Fruit fly (Drosophila melanogaster) whole organism, embryonic: Measurements from ENCODE around the gene CG3457.

Experiments
- CG10209 ChIP-seq: fragments of 200-800 bp; sonication (Bioruptor generic); optimal IDR thresholded peaks from 3 replicates; lab custom pipeline; 2017; ENCODE audit warnings: missing biosample characterization, mild to moderate bottlenecking, missing genetic modification characterization, missing genetic modification reagents
- CG11456 ChIP-seq: fragments of 200-800 bp; sonication (Bioruptor generic); IDR thresholded peaks from 3 replicates; pipeline ENCODE4 v1.3.6; 2022; ENCODE audit warnings: missing biosample characterization, missing genetic modification characterization
- CG11504 ChIP-seq: fragments of 200-800 bp; sonication (Bioruptor generic); optimal IDR thresholded peaks from 3 replicates; lab custom pipeline; 2019; ENCODE audit warnings: missing biosample characterization, mild to moderate bottlenecking, missing genetic modification characterization, moderate library complexity
- CG12071 ChIP-seq: fragments of 200-800 bp; sonication (Bioruptor generic); optimal IDR thresholded peaks from 3 replicates; lab custom pipeline; 2018; ENCODE audit warnings: missing biosample characterization, mild to moderate bottlenecking, missing genetic modification characterization
- CG12299 ChIP-seq: fragments of 200-800 bp; sonication (Bioruptor generic); optimal IDR thresholded peaks from 2 replicates; lab custom pipeline; 2018; ENCODE audit warnings: missing biosample characterization, mild to moderate bottlenecking, missing genetic modification characterization
- CG15479 ChIP-seq: fragments of 200-800 bp; sonication (Bioruptor generic); optimal IDR thresholded peaks from 3 replicates; lab custom pipeline; 2019; ENCODE audit warnings: missing biosample characterization, mild to moderate bottlenecking, missing genetic modification characterization, moderate library complexity
- CG17912 ChIP-seq: fragments of 200-800 bp; sonication (Bioruptor generic); optimal IDR thresholded peaks from 2 replicates; lab custom pipeline; 2018; ENCODE audit warnings: missing biosample characterization, mild to moderate bottlenecking, missing genetic modification characterization
- CG30403 ChIP-seq: fragments of 200-800 bp; sonication (Bioruptor generic); optimal IDR thresholded peaks from 3 replicates; lab custom pipeline; 2016; ENCODE audit warnings: missing biosample characterization, missing genetic modification characterization
- CG3065 ChIP-seq: fragments of 200-800 bp; sonication (Bioruptor generic); optimal IDR thresholded peaks from 2 replicates; lab custom pipeline; 2016; ENCODE audit warnings: missing biosample characterization, missing genetic modification characterization
- CG32772 ChIP-seq: fragments of 200-800 bp; sonication (Bioruptor generic); IDR thresholded peaks from 2 replicates; pipeline ENCODE4 v1.3.6; 2022; ENCODE audit warnings: missing biosample characterization, missing genetic modification characterization
- CG34224 ChIP-seq: fragments of 200-800 bp; sonication (Bioruptor generic); IDR thresholded peaks from 3 replicates; pipeline ENCODE4 v1.3.6; 2022; ENCODE audit warnings: missing biosample characterization, missing genetic modification characterization; ENCODE audit not compliant: partially characterized antibody
- CG5953 ChIP-seq: fragments of 200-800 bp; sonication (Bioruptor generic); IDR thresholded peaks from 2 replicates; pipeline ENCODE4 v1.3.6; 2022; ENCODE audit warnings: missing biosample characterization, missing genetic modification characterization
- CG6689 ChIP-seq: fragments of 200-800 bp; sonication (Bioruptor generic); IDR thresholded peaks from 2 replicates; pipeline ENCODE4 v1.3.6; 2022; ENCODE audit warnings: missing biosample characterization, missing genetic modification characterization
- CG7556 ChIP-seq: fragments of 200-800 bp; sonication (Bioruptor generic); optimal IDR thresholded peaks from 2 replicates; lab custom pipeline; 2017; ENCODE audit warnings: missing biosample characterization, mild to moderate bottlenecking, missing genetic modification characterization
- CG7786 ChIP-seq: fragments of 200-800 bp; sonication (Bioruptor generic); optimal IDR thresholded peaks from 2 replicates; lab custom pipeline; 2016; ENCODE audit warnings: missing biosample characterization, missing genetic modification characterization
- CG8089 ChIP-seq: fragments of 200-800 bp; sonication (Bioruptor generic); optimal IDR thresholded peaks from 3 replicates; lab custom pipeline; 2016; ENCODE audit warnings: missing biosample characterization, missing genetic modification characterization
- CG9797 ChIP-seq: fragments of 200-800 bp; sonication (Bioruptor generic); optimal IDR thresholded peaks from 3 replicates; lab custom pipeline; 2018; ENCODE audit warnings: missing biosample characterization, mild to moderate bottlenecking, missing genetic modification characterization
- D19A ChIP-seq: fragments of 200-800 bp; optimal IDR thresholded peaks from 3 replicates; lab custom pipeline; 2019; ENCODE audit warnings: missing biosample characterization, mild to moderate bottlenecking, missing genetic modification characterization, moderate library complexity
- Hr78 ChIP-seq, 2 experiments: fragments of 200-800 bp in 1 of 2; fragments of >200 bp in 1 of 2; sonication (Bioruptor generic) in 1 of 2; optimal IDR thresholded peaks; 2 replicates each; lab custom pipeline; 2017 to 2019; ENCODE audit warnings: missing biosample characterization in 2 of 2, missing genetic modification characterization in 2 of 2, mild to moderate bottlenecking in 1 of 2, moderate library complexity in 1 of 2
- Kr ChIP-seq: fragments of 200-800 bp; sonication (Bioruptor generic); optimal IDR thresholded peaks from 2 replicates; lab custom pipeline; 2017; ENCODE audit warnings: missing biosample characterization, mild to moderate bottlenecking, missing genetic modification characterization
- MESR4 ChIP-seq: fragments of 200-800 bp; sonication (Bioruptor generic); optimal IDR thresholded peaks from 2 replicates; lab custom pipeline; 2018; ENCODE audit warnings: missing biosample characterization, mild to moderate bottlenecking, missing genetic modification characterization, moderate library complexity
- Nf-YA ChIP-seq: fragments of 200-800 bp; sonication (Bioruptor generic); IDR thresholded peaks from 2 replicates; pipeline ENCODE4 v1.3.6; 2022; ENCODE audit warnings: missing biosample characterization, missing genetic modification characterization
- Nf-YC ChIP-seq: fragments of 200-800 bp; optimal IDR thresholded peaks from 3 replicates; lab custom pipeline; 2019; ENCODE audit warnings: missing biosample characterization, mild to moderate bottlenecking, missing genetic modification characterization, moderate library complexity
- Oli ChIP-seq: fragments of 200-800 bp; sonication (Bioruptor generic); optimal IDR thresholded peaks from 2 replicates; lab custom pipeline; 2018; ENCODE audit warnings: missing biosample characterization, mild to moderate bottlenecking, missing genetic modification characterization, moderate library complexity
- Sox100B ChIP-seq: fragments of 200-800 bp; sonication (Bioruptor generic); optimal IDR thresholded peaks from 3 replicates; lab custom pipeline; 2018; ENCODE audit warnings: missing biosample characterization, mild to moderate bottlenecking, missing genetic modification characterization
- Sry-β ChIP-seq: fragments of 200-800 bp; sonication (Bioruptor generic); optimal IDR thresholded peaks from 2 replicates; lab custom pipeline; 2018; ENCODE audit warnings: missing biosample characterization, mild to moderate bottlenecking, missing genetic modification characterization, moderate library complexity
- ab ChIP-seq: fragments of 200-800 bp; sonication (Bioruptor generic); optimal IDR thresholded peaks from 2 replicates; lab custom pipeline; 2016; ENCODE audit warnings: missing biosample characterization, missing genetic modification characterization
- cato ChIP-seq: fragments of 200-800 bp; sonication (Bioruptor generic); optimal IDR thresholded peaks from 2 replicates; lab custom pipeline; 2016; ENCODE audit warnings: missing biosample characterization, missing genetic modification characterization, borderline replicate concordance
- chm ChIP-seq: fragments of 200-800 bp; sonication (Bioruptor generic); IDR thresholded peaks from 2 replicates; pipeline ENCODE4 v1.3.6; 2022; ENCODE audit warnings: missing biosample characterization, missing genetic modification characterization
- dimm ChIP-seq: fragments of 200-800 bp; sonication (Bioruptor generic); IDR thresholded peaks from 2 replicates; pipeline ENCODE4 v1.3.6; 2022; ENCODE audit warnings: missing biosample characterization, missing genetic modification characterization
- dysf ChIP-seq: fragments of 200-800 bp; sonication (Bioruptor generic); IDR thresholded peaks from 3 replicates; pipeline ENCODE4 v1.3.6; 2022; ENCODE audit warnings: missing biosample characterization, missing genetic modification characterization
- emc ChIP-seq: fragments of 200-800 bp; sonication (Bioruptor generic); optimal IDR thresholded peaks from 2 replicates; lab custom pipeline; 2016; ENCODE audit warnings: missing biosample characterization, missing genetic modification characterization
- gce ChIP-seq: fragments of 200-800 bp; sonication (Bioruptor generic); IDR thresholded peaks from 3 replicates; pipeline ENCODE4 v1.3.6; 2022; ENCODE audit warnings: missing biosample characterization, missing genetic modification characterization
- gcm2 ChIP-seq: fragments of 200-800 bp; sonication (Bioruptor generic); optimal IDR thresholded peaks from 2 replicates; lab custom pipeline; 2016; ENCODE audit warnings: missing biosample characterization, missing genetic modification characterization
- ind ChIP-seq: fragments of 200-800 bp; sonication (Bioruptor generic); optimal IDR thresholded peaks from 3 replicates; lab custom pipeline; 2016; ENCODE audit warnings: missing biosample characterization, missing genetic modification characterization
- jing ChIP-seq: fragments of 200-800 bp; sonication (Bioruptor generic); optimal IDR thresholded peaks from 2 replicates; lab custom pipeline; 2018; ENCODE audit warnings: missing biosample characterization, mild to moderate bottlenecking, missing genetic modification characterization
- knrl ChIP-seq: fragments of 200-800 bp; sonication (Bioruptor generic); IDR thresholded peaks from 3 replicates; pipeline ENCODE4 v1.3.6; 2022; ENCODE audit warnings: missing biosample characterization, missing genetic modification characterization; ENCODE audit not compliant: partially characterized antibody
- maf-S ChIP-seq: fragments of 200-800 bp; sonication (Bioruptor generic); optimal IDR thresholded peaks from 2 replicates; lab custom pipeline; 2016; ENCODE audit warnings: missing biosample characterization, missing genetic modification characterization
- mirr ChIP-seq: fragments of 200-800 bp; sonication (Bioruptor generic); optimal IDR thresholded peaks from 3 replicates; lab custom pipeline; 2018; ENCODE audit warnings: missing biosample characterization, mild to moderate bottlenecking, missing genetic modification characterization
- nerfin-1 ChIP-seq: fragments of 200-800 bp; sonication (Bioruptor generic); optimal IDR thresholded peaks from 3 replicates; lab custom pipeline; 2019; ENCODE audit warnings: missing biosample characterization, mild to moderate bottlenecking, missing genetic modification characterization, moderate library complexity
- ranshi ChIP-seq: fragments of 200-800 bp; sonication (Bioruptor generic); IDR thresholded peaks from 2 replicates; pipeline ENCODE4 v1.3.6; 2022; ENCODE audit warnings: missing biosample characterization, missing genetic modification characterization
- ro ChIP-seq: fragments of 200-800 bp; sonication (Bioruptor generic); IDR thresholded peaks from 2 replicates; pipeline ENCODE4 v1.3.6; 2022; ENCODE audit warnings: missing biosample characterization, missing genetic modification characterization
- schlank ChIP-seq: fragments of 200-800 bp; sonication (Bioruptor generic); optimal IDR thresholded peaks from 2 replicates; lab custom pipeline; 2018; ENCODE audit warnings: missing biosample characterization, mild to moderate bottlenecking, missing genetic modification characterization
- stc ChIP-seq: fragments of 200-800 bp; sonication (Bioruptor generic); IDR thresholded peaks from 2 replicates; pipeline ENCODE4 v1.3.6; 2022; ENCODE audit warnings: missing biosample characterization, missing genetic modification characterization
- sug ChIP-seq: fragments of 200-800 bp; optimal IDR thresholded peaks from 2 replicates; lab custom pipeline; 2019; ENCODE audit warnings: missing biosample characterization, mild to moderate bottlenecking, missing genetic modification characterization, moderate library complexity
- trh ChIP-seq: fragments of 200-800 bp; sonication (Bioruptor generic); optimal IDR thresholded peaks from 2 replicates; lab custom pipeline; 2016; ENCODE audit warnings: missing biosample characterization, missing genetic modification characterization
- wdn ChIP-seq: fragments of 200-800 bp; sonication (Bioruptor generic); IDR thresholded peaks from 2 replicates; pipeline ENCODE4 v1.3.6; 2022; ENCODE audit warnings: missing biosample characterization, missing genetic modification characterization
- zen2 ChIP-seq: fragments of 200-800 bp; sonication (Bioruptor generic); IDR thresholded peaks from 3 replicates; pipeline ENCODE4 v1.3.6; 2022; ENCODE audit warnings: missing biosample characterization, missing genetic modification characterization; ENCODE audit not compliant: partially characterized antibody
- zfh1 ChIP-seq: fragments of 200-800 bp; sonication (Bioruptor generic); IDR thresholded peaks from 3 replicates; pipeline ENCODE4 v1.3.6; 2022; ENCODE audit warnings: missing biosample characterization, missing genetic modification characterization

CG3457 gene

DNA sequence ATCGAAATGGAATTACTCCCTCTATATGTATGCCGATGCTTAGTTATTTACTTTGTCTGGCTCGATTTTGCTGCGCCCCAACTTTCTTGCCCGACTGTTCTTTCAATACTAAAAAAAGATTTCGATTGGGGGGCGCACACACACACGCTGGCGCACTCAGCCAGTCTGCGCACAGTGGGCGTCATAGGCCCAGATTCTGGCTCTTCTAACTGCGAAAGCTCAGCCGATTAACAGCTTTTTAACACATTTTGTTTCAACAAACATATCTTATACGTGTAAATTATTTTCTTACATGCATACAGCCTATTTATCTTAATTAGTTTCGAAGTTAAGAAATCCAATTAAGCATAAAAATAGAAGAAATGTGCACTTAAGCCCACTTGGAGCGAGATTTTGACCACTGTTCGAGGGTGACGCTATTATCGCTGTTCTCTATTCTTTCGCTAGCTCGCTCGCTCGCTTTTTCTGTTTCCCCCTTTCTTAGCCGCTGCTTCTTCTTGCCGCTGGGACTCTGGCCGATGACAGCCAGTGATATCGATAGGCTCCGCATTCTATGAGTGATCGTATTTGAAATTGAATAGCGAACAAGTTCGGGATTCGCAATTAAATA lies 34.7 kb downstream of the CG3457 start, which contains the start of gene Vinc (continued):
- 0 out of 3 replicates have a peak, but pooled peaks have one; percentile 27 for TF ChIP-seq CG34224 (GFP tag; lab: Robert Waterston, UW)
- TF ChIP-seq Nf-YC (tag; lab: Kevin White, UChicago): peak; percentile 86
- peak; percentile 84 for TF ChIP-seq CG30403 (GFP tag; lab: Kevin White, UChicago)
- peak; percentile 52; the same call in 1 of the 2 replicates for TF ChIP-seq chm (GFP tag; lab: Robert Waterston, UW)
- TF ChIP-seq CG11456 (GFP tag; lab: Robert Waterston, UW): peak; percentile 87
- TF ChIP-seq emc: peak; percentile 70
- TF ChIP-seq Sox100B (GFP tag; lab: Kevin White, UChicago): no peak
- peak; percentile 24 for TF ChIP-seq trh (GFP tag; lab: Kevin White, UChicago)
- TF ChIP-seq Oli (tag; lab: Kevin White, UChicago): peak; percentile 81
- peak; percentile 53 for TF ChIP-seq Sry-β (GFP tag; lab: Kevin White, UChicago)
- peak; percentile 35 for TF ChIP-seq ab (GFP tag; lab: Kevin White, UChicago)
- peak; percentile 83 for TF ChIP-seq stc (GFP tag; lab: Robert Waterston, UW)
- peak; percentile 24 for TF ChIP-seq cato (GFP tag; lab: Kevin White, UChicago)
- peak; percentile 90 for TF ChIP-seq CG11504
- peak; percentile 86 for TF ChIP-seq nerfin-1 (tag; lab: Kevin White, UChicago)
- peak; percentile 90 for TF ChIP-seq ind (GFP tag; lab: Kevin White, UChicago)
- peak; percentile 69; the same call in 1 of the 2 replicates for TF ChIP-seq wdn (GFP tag; lab: Robert Waterston, UW)
- TF ChIP-seq CG12299 (tag; lab: Kevin White, UChicago): peak; percentile 77
- TF ChIP-seq dimm (GFP tag; lab: Robert Waterston, UW): no peak
- peak; percentile 80 for TF ChIP-seq CG7786 (GFP tag; lab: Kevin White, UChicago)
- TF ChIP-seq CG32772 (GFP tag; lab: Robert Waterston, UW): peak; percentile 78
- peak; percentile 55 for TF ChIP-seq maf-S (GFP tag; lab: Kevin White, UChicago)
- TF ChIP-seq Nf-YA (GFP tag; lab: Robert Waterston, UW): peak; percentile 50; the same call in 1 of the 2 replicates
- TF ChIP-seq sug (tag; lab: Kevin White, UChicago): peak; percentile 98
- TF ChIP-seq D19A (tag; lab: Kevin White, UChicago): peak; percentile 85
- TF ChIP-seq jing (GFP tag; lab: Kevin White, UChicago): no peak
- peak; percentile 45 for TF ChIP-seq schlank
- peak; percentile 78 for TF ChIP-seq CG12071 (GFP tag; lab: Kevin White, UChicago)
- TF ChIP-seq CG3065 (GFP tag; lab: Kevin White, UChicago): no peak
- TF ChIP-seq CG17912 (GFP tag; lab: Kevin White, UChicago): peak; percentile 56
- peak; percentile 95 for TF ChIP-seq dysf
- TF ChIP-seq ro: peak; percentile 39; the same call in 1 of the 2 replicates
- peak; percentile 83 for TF ChIP-seq CG7556 (GFP tag; lab: Kevin White, UChicago)
- TF ChIP-seq CG10209 (GFP tag; lab: Kevin White, UChicago): peak; percentile 89
- no peak for TF ChIP-seq MESR4 (GFP tag; lab: Kevin White, UChicago)
- peak; percentile 92 for TF ChIP-seq CG6689
- peak; percentile 47 for TF ChIP-seq CG8089 (GFP tag; lab: Kevin White, UChicago)
- TF ChIP-seq Kr (GFP tag; lab: Kevin White, UChicago): peak; percentile 42
- TF ChIP-seq CG15479: no peak
- peak; percentile 43; the same call in 1 of the 3 replicates for TF ChIP-seq knrl (GFP tag; lab: Robert Waterston, UW)
- TF ChIP-seq Hr78 (GFP tag; optimal IDR thresholded peaks at IDR 0.05; lab: Kevin White, UChicago): no peak
- peak; percentile 41; the same call in 1 of the 3 replicates for TF ChIP-seq zen2 (GFP tag; lab: Robert Waterston, UW)
- TF ChIP-seq zfh1 (GFP tag; lab: Robert Waterston, UW): peak; percentile 85
- peak; percentile 42 for TF ChIP-seq CG9797 (GFP tag; lab: Kevin White, UChicago)
- peak; percentile 84 for TF ChIP-seq ranshi (GFP tag; lab: Robert Waterston, UW)
- TF ChIP-seq gcm2 (GFP tag; lab: Kevin White, UChicago): peak; percentile 60
- TF ChIP-seq mirr (GFP tag; lab: Kevin White, UChicago): peak; percentile 91
- TF ChIP-seq CG5953 (GFP tag; lab: Robert Waterston, UW): peak; percentile 61
- TF ChIP-seq gce: peak; percentile 57; the same call in 1 of the 3 replicates
